Fruit fly (Drosophila melanogaster): ENCODE results near the gene CG5886.

- TF ChIP-seq fd96Ca (GFP tag; IDR thresholded peaks at IDR 0.05), result no peak
- TF ChIP-seq CG8159 (tag; optimal IDR thresholded peaks at IDR 0.05), result no peak
- TF ChIP-seq CG13204 (GFP tag; optimal IDR thresholded peaks at IDR 0.05), result no peak
- TF ChIP-seq CG8301 (tag; optimal IDR thresholded peaks at IDR 0.05), result no peak
- no peak for TF ChIP-seq EcR (GFP tag; optimal IDR thresholded peaks at IDR 0.05)
- no peak for TF ChIP-seq CG17806 (tag; optimal IDR thresholded peaks at IDR 0.05)
- no peak for TF ChIP-seq Ets98B (GFP tag; IDR thresholded peaks at IDR 0.05)
- TF ChIP-seq CG10348 (GFP tag; IDR thresholded peaks at IDR 0.05), result no peak
- TF ChIP-seq CG15710 (tag; optimal IDR thresholded peaks at IDR 0.05), result no peak
- TF ChIP-seq Pif1B (GFP tag; optimal IDR thresholded peaks at IDR 0.05), result no peak
- TF ChIP-seq CG14655 (GFP tag; optimal IDR thresholded peaks at IDR 0.05), result no peak
These were observed 39.8 kb upstream of the CG5886 start, which contains the start of the genes Acam and CG17770 for dm6 chr3R:25811611-25812010.

All from whole organism, pupa.